Worm (Caenorhabditis elegans): Measurements from ENCODE around the gene aldo-1.

DNA sequence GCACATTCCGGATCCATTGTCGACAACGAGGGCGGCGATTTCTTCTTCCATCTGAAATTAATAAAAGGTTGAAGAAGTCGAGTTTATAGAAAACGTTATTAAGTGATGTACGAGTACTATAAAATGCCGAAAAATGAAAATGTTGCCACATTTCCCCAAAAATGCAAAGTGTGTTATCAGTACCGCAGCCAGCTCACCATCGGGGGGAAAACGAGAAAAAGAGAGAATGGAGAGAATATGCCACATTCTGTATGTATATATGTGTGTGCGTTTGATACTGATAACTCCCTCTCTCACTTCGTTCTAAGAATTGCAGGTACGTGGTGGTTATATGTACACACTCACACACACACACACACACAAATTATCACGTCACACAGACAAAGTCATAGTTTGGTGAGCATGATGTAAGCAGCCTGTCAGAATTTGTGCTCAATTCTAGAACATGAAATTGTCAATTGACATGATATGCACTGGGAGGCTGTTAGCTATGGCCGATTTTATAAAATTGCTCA, 41.3 kb upstream of the aldo-1 start, which contains the start of gene act-5:
- TF ChIP-seq lin-13 (tag; optimal IDR thresholded peaks at IDR 0.05) (no peak), nhr-237 (tag; optimal IDR thresholded peaks at IDR 0.05) (no peak), mep-1 (tag; optimal IDR thresholded peaks at IDR 0.05) (no peak), elt-3 (tag; optimal IDR thresholded peaks at IDR 0.05) (no peak), mab-5 (tag; optimal IDR thresholded peaks at IDR 0.05) (no peak), elt-1 (tag; optimal IDR thresholded peaks at IDR 0.05; ENCODE audit: borderline replicate concordance, insufficient read depth) (no peak), mls-2 (tag; optimal IDR thresholded peaks at IDR 0.05) (no peak), snpc-4 (tag; optimal IDR thresholded peaks at IDR 0.05) (no peak), sptf-1 (tag; optimal IDR thresholded peaks at IDR 0.05) (no peak), unc-39 (tag; optimal IDR thresholded peaks at IDR 0.05) (no peak), nhr-28 (tag; optimal IDR thresholded peaks at IDR 0.05) (no peak), pha-4 (tag; optimal IDR thresholded peaks at IDR 0.05) (no peak), nhr-2 (tag; optimal IDR thresholded peaks at IDR 0.05) (no peak)

Data from whole organism, mixed stage, embryonic.